Fruit fly (Drosophila melanogaster) whole organism: ENCODE results near the gene wge.

Source experiments
- CG8478 ChIP-seq: fragments of >200 bp; optimal IDR thresholded peaks from 2 replicates; lab custom pipeline; 2018; ENCODE audit warnings: inconsistent platforms
- Dll ChIP-seq: fragments of >200 bp; optimal IDR thresholded peaks from 2 replicates; lab custom pipeline; 2017
- EcR ChIP-seq, 2 experiments: fragments of >200 bp; optimal IDR thresholded peaks; 2 replicates each; lab custom pipeline; 2017; ENCODE audit warnings: missing biosample characterization in 2 of 2, missing genetic modification characterization in 2 of 2, missing genetic modification reagents in 2 of 2
- pan ChIP-seq: fragments of >200 bp; optimal IDR thresholded peaks from 2 replicates; lab custom pipeline; 2017
- psq ChIP-seq: fragments of >200 bp; optimal IDR thresholded peaks from 2 replicates; lab custom pipeline; 2017
- usp ChIP-seq: fragments of >200 bp; optimal IDR thresholded peaks from 2 replicates; lab custom pipeline; 2017; ENCODE audit warnings: missing biosample characterization, missing genetic modification characterization, mixed read lengths

The wge gene

dm6 chr3R:22701793-22702192 is 19.2 kb downstream of the wge start, which contains the start of the genes CG6972 and CCAP:
CG6972 (plus strand) TSS chr3R:22702007.
CCAP (minus strand) TSS chr3R:22702084.
- no peak for TF ChIP-seq usp
- no peak for TF ChIP-seq pan (lab: Kevin White, UChicago)
- no peak for TF ChIP-seq EcR (GFP tag; optimal IDR thresholded peaks at IDR 0.05; lab: Kevin White, UChicago)
- TF ChIP-seq Dll (lab: Kevin White, UChicago): no peak
- TF ChIP-seq psq: no peak

dm6 chr3R:22698208-22698607 is 22.7 kb downstream of the wge start, which contains the start of gene Cyp6d4:
Cyp6d4 (plus strand) TSS chr3R:22698319.
- TF ChIP-seq EcR (GFP tag; optimal IDR thresholded peaks at IDR 0.05; lab: Kevin White, UChicago) (no peak), Dll (lab: Kevin White, UChicago) (no peak), psq (no peak), CG8478 (lab: Kevin White, UChicago) (no peak), usp (no peak), pan (lab: Kevin White, UChicago) (no peak)

- TF ChIP-seq EcR (GFP tag; optimal IDR thresholded peaks at IDR 0.05; lab: Kevin White, UChicago): no peak
- TF ChIP-seq pan (lab: Kevin White, UChicago): no peak
- TF ChIP-seq usp: no peak
- TF ChIP-seq Dll (lab: Kevin White, UChicago): no peak
- no peak for TF ChIP-seq CG8478 (lab: Kevin White, UChicago)
- no peak for TF ChIP-seq psq
Measured at dm6 chr3R:22694659-22695058, 26.3 kb downstream of the wge start, which contains the start of gene cd. cd (plus strand) TSS chr3R:22694959.

dm6 chr3R:22690311-22690710 is 30.6 kb downstream of the wge start, which contains the start of the genes wfs1 and Nup133:
wfs1 (minus strand) TSS chr3R:22690380.
Nup133 (plus strand) TSS chr3R:22690607.
- no peak for TF ChIP-seq CG8478 (lab: Kevin White, UChicago)
- no peak for TF ChIP-seq pan (lab: Kevin White, UChicago)
- TF ChIP-seq psq: no peak
- TF ChIP-seq EcR (GFP tag; optimal IDR thresholded peaks at IDR 0.05; lab: Kevin White, UChicago): no peak
- TF ChIP-seq usp: no peak
- no peak for TF ChIP-seq Dll (lab: Kevin White, UChicago)

- TF ChIP-seq Dll (lab: Kevin White, UChicago) (no peak), EcR (GFP tag; optimal IDR thresholded peaks at IDR 0.05; lab: Kevin White, UChicago) (no peak), CG8478 (lab: Kevin White, UChicago) (no peak), usp (no peak), psq (no peak), pan (lab: Kevin White, UChicago) (no peak)
Measured at dm6 chr3R:22686336-22686874, 34.5 kb downstream of the wge start, which contains the start of the genes Gclm and CG17625. Gclm (minus strand) TSS chr3R:22686510. CG17625 (plus strand) TSS chr3R:22686849.

dm6 chr3R:22684948-22685253 is 36.0 kb downstream of the wge start:
- TF ChIP-seq usp: no peak
- TF ChIP-seq pan (lab: Kevin White, UChicago): no peak
- no peak for TF ChIP-seq psq
- no peak for TF ChIP-seq CG8478 (lab: Kevin White, UChicago)
- no peak for TF ChIP-seq EcR (GFP tag; optimal IDR thresholded peaks at IDR 0.05; lab: Kevin White, UChicago)
- no peak for TF ChIP-seq Dll (lab: Kevin White, UChicago)

dm6 chr3R:22684044-22684947 is 36.7 kb downstream of the wge start:
- TF ChIP-seq pan (lab: Kevin White, UChicago): no peak

dm6 chr3R:22675447-22675846 is 45.5 kb downstream of the wge start:
- no peak for TF ChIP-seq usp
- TF ChIP-seq psq: no peak
- TF ChIP-seq EcR (GFP tag; optimal IDR thresholded peaks at IDR 0.05; lab: Kevin White, UChicago): no peak
- no peak for TF ChIP-seq pan (lab: Kevin White, UChicago)
- no peak for TF ChIP-seq Dll (lab: Kevin White, UChicago)
- TF ChIP-seq CG8478 (lab: Kevin White, UChicago): no peak

dm6 chr3R:22673528-22673959 is 47.4 kb downstream of the wge start:
- TF ChIP-seq psq: no peak

dm6 chr3R:22672695-22673346 is 48.1 kb downstream of the wge start:
- no peak for TF ChIP-seq pan (lab: Kevin White, UChicago)
- TF ChIP-seq EcR (GFP tag; optimal IDR thresholded peaks at IDR 0.05; lab: Kevin White, UChicago): no peak
- no peak for TF ChIP-seq Dll (lab: Kevin White, UChicago)
- no peak for TF ChIP-seq CG8478 (lab: Kevin White, UChicago)
- TF ChIP-seq psq: no peak
- no peak for TF ChIP-seq usp

- TF ChIP-seq pan (lab: Kevin White, UChicago) (no peak), usp (no peak), psq (no peak), CG8478 (lab: Kevin White, UChicago) (no peak), Dll (lab: Kevin White, UChicago) (no peak), EcR (GFP tag; optimal IDR thresholded peaks at IDR 0.05; lab: Kevin White, UChicago) (no peak)
Measured at dm6 chr3R:22669789-22670426, 51.0 kb downstream of the wge start.
